Worm (Caenorhabditis elegans): ENCODE results near the gene mrpl-21.

DNA sequence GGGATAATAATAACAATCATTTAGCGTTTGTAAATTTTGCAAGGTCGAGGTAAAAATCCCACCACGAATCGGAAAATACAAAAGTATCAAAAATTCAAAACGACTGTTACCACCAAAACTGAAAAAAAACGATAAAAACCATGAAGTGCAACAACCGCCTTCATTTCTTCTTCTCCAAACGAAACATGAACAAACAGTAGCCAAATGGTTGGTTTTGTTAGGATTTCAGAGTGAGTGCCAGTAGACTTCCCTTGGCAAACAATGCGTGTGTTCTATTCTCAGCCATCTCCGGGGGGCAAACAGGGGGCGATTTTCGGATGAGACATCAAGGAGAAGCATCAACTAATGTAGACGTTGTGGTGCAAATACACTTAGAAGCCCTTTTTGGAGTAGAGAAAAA is 18.6 kb downstream of the mrpl-21 start:
- TF ChIP-seq ztf-4 (tag; optimal IDR thresholded peaks at IDR 0.05): no peak
- TF ChIP-seq nhr-20 (tag; optimal IDR thresholded peaks at IDR 0.05): no peak
- TF ChIP-seq fkh-10 (GFP tag; optimal IDR thresholded peaks at IDR 0.05): no peak
- TF ChIP-seq aha-1 (tag; optimal IDR thresholded peaks at IDR 0.05): no peak
- no peak for TF ChIP-seq zip-4 (GFP tag; optimal IDR thresholded peaks at IDR 0.05)
- no peak for TF ChIP-seq nhr-84 (tag; optimal IDR thresholded peaks at IDR 0.05)
- TF ChIP-seq zag-1 (tag; optimal IDR thresholded peaks at IDR 0.05): no peak
- no peak for TF ChIP-seq ztf-11 (tag; optimal IDR thresholded peaks at IDR 0.05)
- TF ChIP-seq sox-4 (tag; optimal IDR thresholded peaks at IDR 0.05): no peak
- no peak for TF ChIP-seq aly-2 (tag; optimal IDR thresholded peaks at IDR 0.05)
- TF ChIP-seq sptf-1 (tag; optimal IDR thresholded peaks at IDR 0.05): no peak
- no peak for TF ChIP-seq ceh-90 (tag; optimal IDR thresholded peaks at IDR 0.05)

Measured in whole organism, L1 larva.